Worm (Caenorhabditis elegans): ENCODE data around the gene nuo-1.

DNA sequence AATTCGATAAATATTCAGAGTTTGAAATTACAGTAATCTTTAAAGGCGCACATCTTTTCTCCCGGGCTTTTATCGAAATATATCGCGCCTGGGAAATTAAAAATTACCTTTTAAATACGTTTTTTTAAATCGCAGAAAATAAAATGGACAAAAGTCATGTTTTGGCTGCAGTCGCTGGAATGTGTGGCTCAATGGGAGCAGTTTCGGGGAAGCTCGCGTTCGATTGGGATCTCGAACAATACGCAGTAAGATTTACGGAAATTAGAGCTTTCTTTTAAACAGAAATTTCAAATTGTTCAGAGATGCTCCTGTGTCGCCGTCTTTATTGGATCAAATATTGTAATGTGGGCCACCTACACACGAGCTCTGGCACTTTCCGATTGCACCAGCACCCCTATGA is 31.9 kb downstream of the nuo-1 start, which contains the start of gene F40F8.12:
- TF ChIP-seq nhr-11 (tag; optimal IDR thresholded peaks at IDR 0.05) (no peak), R02D3.7 (tag; optimal IDR thresholded peaks at IDR 0.05) (no peak), lin-39 (tag; optimal IDR thresholded peaks at IDR 0.05) (no peak), unc-55 (GFP tag; optimal IDR thresholded peaks at IDR 0.05) (no peak), ceh-82 (tag; optimal IDR thresholded peaks at IDR 0.05) (no peak)
